Worm (Caenorhabditis elegans) whole organism, young adult: Measurements from ENCODE around the gene C34C12.6.

Experiments used
- B0019.2 ChIP-seq: fragments of 200-800 bp; sonication (Bioruptor generic); conservative IDR thresholded peaks from 2 replicates; pipeline ENCODE4 v1.3.6; 2022; ENCODE audit warnings: missing genetic modification reagents, missing genetic modification characterization, missing compliant biosample characterization
- athp-1 ChIP-seq: sonication (generic microtip); optimal IDR thresholded peaks from 2 replicates; lab custom pipeline; 2017; ENCODE audit warnings: mild to moderate bottlenecking, missing genetic modification characterization, missing compliant biosample characterization
- attf-6 ChIP-seq: fragments of 200-800 bp; sonication (Bioruptor generic); IDR thresholded peaks from 2 replicates; pipeline ENCODE4 v1.3.6; 2022; ENCODE audit warnings: missing genetic modification reagents, missing genetic modification characterization, missing compliant biosample characterization
- ets-4 ChIP-seq: fragments of 200-800 bp; sonication (Bioruptor generic); optimal IDR thresholded peaks from 2 replicates; lab custom pipeline; 2018; ENCODE audit warnings: mild to moderate bottlenecking, missing genetic modification characterization, missing compliant biosample characterization
- madf-6 ChIP-seq: fragments of 200-800 bp; sonication (Bioruptor generic); IDR thresholded peaks from 2 replicates; pipeline ENCODE4 v1.3.6; 2022; ENCODE audit warnings: missing genetic modification reagents, missing genetic modification characterization, missing compliant biosample characterization
- pha-4 ChIP-seq: fragments of 150-350 bp; sonication (generic microtip); optimal IDR thresholded peaks from 2 replicates; lab custom pipeline; 2014; ENCODE audit warnings: missing biosample characterization, missing genetic modification reagents, missing genetic modification characterization
- unc-62 ChIP-seq: fragments of 150-350 bp; optimal IDR thresholded peaks from 2 replicates; lab custom pipeline; 2014; ENCODE audit warnings: missing biosample characterization, missing genetic modification reagents, missing genetic modification characterization

DNA sequence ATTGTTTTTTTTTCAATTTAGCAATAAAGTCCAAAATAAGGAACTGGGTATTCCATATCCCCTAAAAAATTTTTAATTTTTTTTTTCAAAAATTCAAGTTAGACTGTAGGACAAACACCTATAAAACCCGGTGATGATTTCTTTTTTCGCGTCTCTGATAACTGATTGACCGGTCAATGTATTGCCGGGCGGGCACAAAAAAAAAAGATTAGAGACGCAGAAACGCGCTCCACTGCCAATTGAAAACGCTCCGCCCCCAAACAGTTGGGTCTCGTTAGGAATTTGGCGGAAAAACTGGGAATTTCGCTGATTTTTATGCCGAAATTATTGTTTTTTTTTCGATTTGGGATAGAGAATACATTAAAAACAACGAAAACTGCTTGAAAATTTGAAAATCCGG is 14.0 kb upstream of the C34C12.6 start:
- TF ChIP-seq pha-4 (tag; lab: Kevin White, UChicago): no peak
- no peak for TF ChIP-seq unc-62
- TF ChIP-seq attf-6 (GFP tag; lab: Robert Waterston, UW): no peak
- no peak for TF ChIP-seq ets-4 (GFP tag; lab: Kevin White, UChicago)
- TF ChIP-seq B0019.2 (GFP tag; lab: Robert Waterston, UW): no peak
- no peak for TF ChIP-seq madf-6 (GFP tag; lab: Robert Waterston, UW)
- TF ChIP-seq athp-1 (tag; lab: Kevin White, UChicago): no peak
